Fruit fly (Drosophila melanogaster): ENCODE data around the gene Pli.

Pli gene

DNA sequence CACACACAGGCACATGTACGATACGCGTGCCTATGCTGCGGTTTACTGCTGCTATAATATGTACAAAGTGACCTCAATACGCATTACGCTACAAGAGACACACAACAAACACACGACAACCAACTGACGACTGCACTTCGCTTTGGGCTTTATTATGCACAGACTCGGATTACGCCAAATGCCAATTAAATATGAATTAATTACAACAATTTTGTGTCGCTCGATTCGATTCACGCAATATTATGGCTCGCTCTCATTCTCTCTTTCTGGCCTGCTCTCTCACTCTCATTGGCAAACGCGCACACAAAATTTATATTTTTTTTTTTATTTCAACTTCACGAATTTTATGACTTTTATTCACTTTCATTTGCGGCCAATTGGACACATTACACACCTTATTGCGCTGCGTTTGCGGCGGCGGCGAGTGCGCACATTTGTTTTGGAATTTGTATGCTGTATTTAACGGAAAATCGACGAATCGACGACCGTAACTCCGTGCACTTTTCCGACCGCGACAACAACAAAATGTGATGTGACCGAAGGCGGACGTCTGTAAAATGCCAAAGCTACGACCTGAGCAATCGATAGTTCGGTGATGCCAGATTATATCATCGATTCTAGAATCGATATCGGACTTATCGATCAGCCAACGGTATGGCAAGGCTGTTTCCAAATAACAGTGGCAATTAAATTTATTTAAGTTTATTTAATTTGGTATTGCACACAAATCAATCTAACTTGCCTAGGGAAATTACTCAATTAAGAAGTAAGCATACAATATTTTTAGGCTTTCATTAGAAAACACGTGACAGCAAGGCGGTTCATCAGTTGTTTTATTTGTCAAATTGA is 32.9 kb upstream of the Pli start, which contains the start of the genes sba and CG31141 (continued):
- TF ChIP-seq CG15479 (GFP tag; optimal IDR thresholded peaks at IDR 0.05) (peak; percentile 75), gcm2 (GFP tag; optimal IDR thresholded peaks at IDR 0.05) (no peak), en (GFP tag; optimal IDR thresholded peaks at IDR 0.05) (no peak), CG12942 (GFP tag; optimal IDR thresholded peaks at IDR 0.05) (no peak), CG18764 (GFP tag; optimal IDR thresholded peaks at IDR 0.05) (no peak), CG16779 (GFP tag; IDR thresholded peaks at IDR 0.05) (no peak), ranshi (GFP tag; IDR thresholded peaks at IDR 0.05) (no peak), bbx (GFP tag; IDR thresholded peaks at IDR 0.05; ENCODE audit: partially characterized antibody) (peak; percentile 94), sima (GFP tag; optimal IDR thresholded peaks at IDR 0.05) (no peak), slou (GFP tag; optimal IDR thresholded peaks at IDR 0.05) (no peak), sug (tag; optimal IDR thresholded peaks at IDR 0.05) (no peak), CG32767 (GFP tag; IDR thresholded peaks at IDR 0.05) (no peak), CG4854 (GFP tag; optimal IDR thresholded peaks at IDR 0.05) (no peak), CG13287 (GFP tag; IDR thresholded peaks at IDR 0.05; ENCODE audit: partially characterized antibody) (peak; percentile 87), ken (GFP tag; IDR thresholded peaks at IDR 0.05) (no peak), zfh1 (GFP tag; IDR thresholded peaks at IDR 0.05) (no peak), CG12769 (tag; optimal IDR thresholded peaks at IDR 0.05) (no peak), CG12104 (GFP tag; optimal IDR thresholded peaks at IDR 0.05) (no peak), jigr1 (GFP tag; IDR thresholded peaks at IDR 0.05) (no peak), Ravus (GFP tag; IDR thresholded peaks at IDR 0.05) (no peak), sisA (GFP tag; IDR thresholded peaks at IDR 0.05) (no peak), sna (GFP tag; IDR thresholded peaks at IDR 0.05; ENCODE audit: partially characterized antibody) (peak; percentile 73), CG7357 (GFP tag; IDR thresholded peaks at IDR 0.05) (no peak), prd (optimal IDR thresholded peaks at IDR 0.05) (no peak), prd (GFP tag; IDR thresholded peaks at IDR 0.05) (no peak), da (GFP tag; optimal IDR thresholded peaks at IDR 0.05) (no peak), Hmr (GFP tag; optimal IDR thresholded peaks at IDR 0.05) (peak; percentile 29), CG17802 (tag; optimal IDR thresholded peaks at IDR 0.05) (no peak), CG13424 (tag; optimal IDR thresholded peaks at IDR 0.05) (no peak), CG15269 (tag; optimal IDR thresholded peaks at IDR 0.05) (peak; percentile 29), Fer2 (tag; optimal IDR thresholded peaks at IDR 0.05) (no peak), tin (GFP tag; optimal IDR thresholded peaks at IDR 0.05) (peak; percentile 18), Pdp1 (GFP tag; optimal IDR thresholded peaks at IDR 0.05) (peak in 1 of 2 experiments; percentile 83), fu2 (GFP tag; optimal IDR thresholded peaks at IDR 0.05) (no peak), rib (GFP tag; IDR thresholded peaks at IDR 0.05) (no peak), CG33557 (GFP tag; optimal IDR thresholded peaks at IDR 0.05) (no peak), cad (GFP tag; optimal IDR thresholded peaks at IDR 0.05) (peak; percentile 36), CG30431 (GFP tag; optimal IDR thresholded peaks at IDR 0.05) (no peak), CG11398 (GFP tag; optimal IDR thresholded peaks at IDR 0.05) (no peak), CG4328 (GFP tag; optimal IDR thresholded peaks at IDR 0.05) (no peak), gcm (GFP tag; optimal IDR thresholded peaks at IDR 0.05) (peak; percentile 26), Nf-YC (tag; optimal IDR thresholded peaks at IDR 0.05) (peak; percentile 2), E2f2 (GFP tag; IDR thresholded peaks at IDR 0.05) (peak; percentile 76), Meics (GFP tag; optimal IDR thresholded peaks at IDR 0.05) (no peak), gfzf (GFP tag; optimal IDR thresholded peaks at IDR 0.05) (peak; percentile 88), Mad (GFP tag; optimal IDR thresholded peaks at IDR 0.05) (peak; percentile 33), wor (GFP tag; IDR thresholded peaks at IDR 0.05) (no peak), zf30C (GFP tag; optimal IDR thresholded peaks at IDR 0.05) (no peak), ato (GFP tag; IDR thresholded peaks at IDR 0.05; ENCODE audit: partially characterized antibody) (peak; percentile 84), CG1529 (GFP tag; optimal IDR thresholded peaks at IDR 0.05) (no peak)

Data from whole organism, embryonic.